Worm (Caenorhabditis elegans) whole organism, mixed stage, embryonic: Measurements from ENCODE around the gene T14B4.5.

Experiments
- blmp-1 ChIP-seq: fragments of 150-350 bp; optimal IDR thresholded peaks from 2 replicates; lab custom pipeline; 2014; ENCODE audit warnings: missing biosample characterization, missing genetic modification characterization
- ceh-43 ChIP-seq: fragments of 200-800 bp; sonication (Bioruptor generic); optimal IDR thresholded peaks from 2 replicates; lab custom pipeline; 2018; ENCODE audit warnings: mild to moderate bottlenecking, missing genetic modification characterization, moderate library complexity, missing compliant biosample characterization
- elt-3 ChIP-seq: fragments of 150-350 bp; optimal IDR thresholded peaks from 2 replicates; lab custom pipeline; 2014; ENCODE audit warnings: missing biosample characterization, missing genetic modification characterization
- nhr-12 ChIP-seq: fragments of 150-350 bp; optimal IDR thresholded peaks from 2 replicates; lab custom pipeline; 2014; ENCODE audit warnings: missing biosample characterization, missing genetic modification characterization
- nhr-237 ChIP-seq: fragments of 150-350 bp; optimal IDR thresholded peaks from 2 replicates; lab custom pipeline; 2014; ENCODE audit warnings: missing biosample characterization, missing genetic modification characterization
- nhr-76 ChIP-seq: sonication (generic microtip); optimal IDR thresholded peaks from 2 replicates; lab custom pipeline; 2017; ENCODE audit warnings: missing biosample characterization, missing genetic modification characterization
- pha-4 ChIP-seq: fragments of 150-350 bp; optimal IDR thresholded peaks from 2 replicates; lab custom pipeline; 2018; ENCODE audit warnings: missing biosample characterization, missing genetic modification reagents, missing genetic modification characterization

- TF ChIP-seq pha-4 (tag; lab: Kevin White, UChicago) (no peak), nhr-237 (no peak), ceh-43 (GFP tag; lab: Kevin White, UChicago) (no peak), nhr-12 (tag; lab: Kevin White, UChicago) (no peak), blmp-1 (tag; lab: Kevin White, UChicago) (no peak), elt-3 (no peak), nhr-76 (no peak)
Measured at ce11 chrII:6752027-6752426, 35.4 kb downstream of the T14B4.5 start, which contains the start of gene F41G3.19.
